Worm (Caenorhabditis elegans) whole organism, L2 larva: ENCODE results near the gene Y43F8B.23.

Source experiments
- C34F6.9 ChIP-seq: fragments of 150-350 bp; optimal IDR thresholded peaks from 2 replicates; lab custom pipeline; 2014; ENCODE audit warnings: missing biosample characterization, missing genetic modification characterization
- R02D3.7 ChIP-seq: fragments of 150-350 bp; optimal IDR thresholded peaks from 2 replicates; lab custom pipeline; 2014; ENCODE audit warnings: missing biosample characterization, missing genetic modification characterization
- aly-2 ChIP-seq: fragments of 150-350 bp; optimal IDR thresholded peaks from 2 replicates; lab custom pipeline; 2014; ENCODE audit warnings: missing biosample characterization, missing genetic modification characterization
- blmp-1 ChIP-seq: sonication (generic microtip); optimal IDR thresholded peaks from 2 replicates; lab custom pipeline; 2017; ENCODE audit warnings: missing genetic modification characterization, mild to moderate bottlenecking, missing compliant biosample characterization, antibody characterized with exemption, moderate library complexity; ENCODE audit not compliant: insufficient read depth
- ceh-16 ChIP-seq: fragments of 150-350 bp; optimal IDR thresholded peaks from 2 replicates; lab custom pipeline; 2014; ENCODE audit warnings: missing biosample characterization, missing genetic modification characterization
- ceh-82 ChIP-seq: fragments of 150-350 bp; optimal IDR thresholded peaks from 2 replicates; lab custom pipeline; 2014; ENCODE audit warnings: missing biosample characterization, missing genetic modification characterization
- crh-2 ChIP-seq: sonication (generic microtip); optimal IDR thresholded peaks from 2 replicates; lab custom pipeline; 2017; ENCODE audit warnings: missing biosample characterization, missing genetic modification characterization
- dmd-4 ChIP-seq: sonication (generic microtip); optimal IDR thresholded peaks from 2 replicates; lab custom pipeline; 2017; ENCODE audit warnings: missing biosample characterization, missing genetic modification characterization
- egl-27 ChIP-seq: sonication (generic microtip); optimal IDR thresholded peaks from 3 replicates; lab custom pipeline; 2017; ENCODE audit warnings: missing biosample characterization, missing genetic modification reagents, missing genetic modification characterization
- elt-1 ChIP-seq: fragments of 150-350 bp; optimal IDR thresholded peaks from 2 replicates; lab custom pipeline; 2014; ENCODE audit warnings: missing biosample characterization, missing genetic modification characterization
- elt-3 ChIP-seq: sonication (generic microtip); optimal IDR thresholded peaks from 2 replicates; lab custom pipeline; 2017; ENCODE audit warnings: missing biosample characterization, missing genetic modification characterization
- gmeb-1 ChIP-seq: fragments of 150-350 bp; optimal IDR thresholded peaks from 2 replicates; lab custom pipeline; 2014; ENCODE audit warnings: missing biosample characterization, missing genetic modification characterization
- lin-11 ChIP-seq: fragments of 150-350 bp; sonication (generic microtip); optimal IDR thresholded peaks from 2 replicates; lab custom pipeline; 2014; ENCODE audit warnings: missing biosample characterization, missing genetic modification characterization, inconsistent platforms, mixed read lengths
- lin-39 ChIP-seq: fragments of 150-350 bp; optimal IDR thresholded peaks from 2 replicates; lab custom pipeline; 2014; ENCODE audit warnings: missing biosample characterization, missing genetic modification reagents, missing genetic modification characterization
- lsy-2 ChIP-seq, 2 experiments: fragments of 150-350 bp in 1 of 2; sonication (generic microtip) in 1 of 2; optimal IDR thresholded peaks; 2 replicates each; lab custom pipeline; 2014 to 2017; ENCODE audit warnings: missing biosample characterization in 2 of 2, missing genetic modification characterization in 2 of 2
- mab-5 ChIP-seq: fragments of 150-350 bp; optimal IDR thresholded peaks from 2 replicates; lab custom pipeline; 2014; ENCODE audit warnings: missing biosample characterization, missing genetic modification characterization
- mbf-1 ChIP-seq: sonication (generic microtip); optimal IDR thresholded peaks from 2 replicates; lab custom pipeline; 2017; ENCODE audit warnings: missing biosample characterization, missing genetic modification characterization
- mdl-1 ChIP-seq, 2 experiments: fragments of 150-350 bp in 1 of 2; sonication (generic microtip) in 1 of 2; optimal IDR thresholded peaks; 2 replicates each; lab custom pipeline; 2017; ENCODE audit warnings: missing biosample characterization in 2 of 2, missing genetic modification characterization in 2 of 2
- nhr-10 ChIP-seq: sonication (generic microtip); optimal IDR thresholded peaks from 2 replicates; lab custom pipeline; 2017; ENCODE audit warnings: missing biosample characterization, missing genetic modification characterization
- nhr-11 ChIP-seq: fragments of 150-350 bp; optimal IDR thresholded peaks from 2 replicates; lab custom pipeline; 2014; ENCODE audit warnings: missing biosample characterization, missing genetic modification characterization
- nhr-21 ChIP-seq: fragments of 150-350 bp; optimal IDR thresholded peaks from 2 replicates; lab custom pipeline; 2014; ENCODE audit warnings: missing biosample characterization, missing genetic modification characterization
- nhr-23 ChIP-seq: fragments of 150-350 bp; optimal IDR thresholded peaks from 2 replicates; lab custom pipeline; 2014; ENCODE audit warnings: missing biosample characterization, missing genetic modification reagents, missing genetic modification characterization
- nhr-237 ChIP-seq: fragments of 150-350 bp; optimal IDR thresholded peaks from 2 replicates; lab custom pipeline; 2014; ENCODE audit warnings: missing biosample characterization, missing genetic modification characterization
- nhr-6 ChIP-seq: fragments of 150-350 bp; optimal IDR thresholded peaks from 2 replicates; lab custom pipeline; 2014; ENCODE audit warnings: missing biosample characterization, missing genetic modification characterization
- nhr-77 ChIP-seq: fragments of 150-350 bp; optimal IDR thresholded peaks from 2 replicates; lab custom pipeline; 2014; ENCODE audit warnings: missing biosample characterization, missing genetic modification characterization
- sem-4 ChIP-seq: fragments of 150-350 bp; optimal IDR thresholded peaks from 2 replicates; lab custom pipeline; 2014; ENCODE audit warnings: missing biosample characterization, missing genetic modification reagents, missing genetic modification characterization
- skn-1 ChIP-seq: sonication (generic microtip); optimal IDR thresholded peaks from 2 replicates; lab custom pipeline; 2017; ENCODE audit warnings: missing biosample characterization, missing genetic modification characterization
- sma-3 ChIP-seq: sonication (generic microtip); optimal IDR thresholded peaks from 2 replicates; lab custom pipeline; 2016; ENCODE audit warnings: missing genetic modification reagents, missing genetic modification characterization, missing compliant biosample characterization
- sma-9 ChIP-seq, 2 experiments: fragments of 150-350 bp in 1 of 2; sonication (generic microtip) in 1 of 2; optimal IDR thresholded peaks; 2 replicates each; lab custom pipeline; 2014 to 2016; ENCODE audit warnings: missing genetic modification characterization in 2 of 2, mild to moderate bottlenecking in 1 of 2, missing biosample characterization in 1 of 2, missing compliant biosample characterization in 1 of 2, missing genetic modification reagents in 1 of 2, moderate library complexity in 1 of 2
- snpc-4 ChIP-seq: fragments of 150-350 bp; optimal IDR thresholded peaks from 2 replicates; lab custom pipeline; 2014; ENCODE audit warnings: missing biosample characterization, missing genetic modification characterization
- unc-39 ChIP-seq: fragments of 150-350 bp; optimal IDR thresholded peaks from 2 replicates; lab custom pipeline; 2014; ENCODE audit warnings: missing biosample characterization, missing genetic modification characterization
- unc-55 ChIP-seq: fragments of 150-350 bp; sonication (generic microtip); optimal IDR thresholded peaks from 3 replicates; lab custom pipeline; 2014; ENCODE audit warnings: missing biosample characterization, missing genetic modification reagents, missing genetic modification characterization
- unc-62 ChIP-seq: fragments of 150-350 bp; optimal IDR thresholded peaks from 2 replicates; lab custom pipeline; 2014; ENCODE audit warnings: missing biosample characterization, missing genetic modification reagents, missing genetic modification characterization
- ztf-1 ChIP-seq: fragments of 200-800 bp; sonication (Bioruptor generic); conservative IDR thresholded peaks from 2 replicates; pipeline ENCODE4 v1.3.6; 2022; ENCODE audit warnings: missing genetic modification characterization, missing compliant biosample characterization
- ztf-11 ChIP-seq: sonication (generic microtip); optimal IDR thresholded peaks from 2 replicates; lab custom pipeline; 2017; ENCODE audit warnings: missing biosample characterization, missing genetic modification characterization
- ztf-4 ChIP-seq: fragments of 150-350 bp; optimal IDR thresholded peaks from 2 replicates; lab custom pipeline; 2014; ENCODE audit warnings: missing biosample characterization, missing genetic modification characterization

Y43F8B.23 gene

ce11 chrV:19473842-19474514, 6.5 kb upstream of the Y43F8B.23 start, which contains the start of gene Y43F8B.10:
Gene Y43F8B.10, plus strand, starts transcription at chrV:19474464.
- TF ChIP-seq lin-39 (no peak), unc-55 (GFP tag; lab: Kevin White, UChicago) (no peak), nhr-6 (tag; lab: Kevin White, UChicago) (no peak), blmp-1 (tag; lab: Kevin White, UChicago) (no peak), ceh-82 (tag; lab: Kevin White, UChicago) (no peak), unc-39 (no peak), nhr-237 (no peak), mdl-1 (tag; optimal IDR thresholded peaks at IDR 0.05; lab: Kevin White, UChicago) (no peak), nhr-10 (tag; lab: Kevin White, UChicago) (no peak), nhr-11 (tag; lab: Kevin White, UChicago) (no peak), lin-11 (tag; lab: Kevin White, UChicago) (no peak), skn-1 (tag; lab: Kevin White, UChicago) (no peak), sma-3 (GFP tag; lab: Kevin White, UChicago) (no peak), mab-5 (no peak)

DNA sequence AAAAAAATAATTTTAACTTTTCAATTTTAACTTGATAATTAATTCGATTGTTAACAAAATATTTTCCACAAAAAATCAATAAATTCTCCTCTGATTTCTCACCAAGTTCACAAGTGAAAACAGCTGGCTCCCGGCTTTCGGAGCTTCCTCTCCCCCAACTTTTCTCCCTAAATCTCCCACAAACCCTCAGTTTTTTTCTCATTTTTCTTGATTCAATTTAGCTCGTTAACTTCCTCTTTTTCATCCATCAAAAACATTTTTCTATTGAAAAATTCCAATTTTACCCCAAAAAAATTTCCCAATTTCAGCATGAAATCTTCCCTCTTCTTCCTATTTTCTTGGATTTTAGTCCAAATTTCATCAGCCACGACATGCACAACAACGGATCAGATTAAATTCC, 2.9 kb upstream of the Y43F8B.23 start, which contains the start of gene Y43F8B.11:
Y43F8B.11 (plus strand) TSS at position 301 of the 400 bp plus-strand sequence.
- TF ChIP-seq sma-3 (GFP tag; lab: Kevin White, UChicago), result no peak
- TF ChIP-seq ztf-11 (tag; lab: Kevin White, UChicago), result no peak
- TF ChIP-seq lsy-2 (tag; optimal IDR thresholded peaks at IDR 0.05; lab: Kevin White, UChicago), result no peak
- no peak for TF ChIP-seq nhr-11 (tag; lab: Kevin White, UChicago)
- no peak for TF ChIP-seq nhr-6 (tag; lab: Kevin White, UChicago)
- no peak for TF ChIP-seq dmd-4 (tag; lab: Kevin White, UChicago)
- TF ChIP-seq mdl-1 (tag; optimal IDR thresholded peaks at IDR 0.05; lab: Kevin White, UChicago), result no peak
- TF ChIP-seq mab-5, result no peak
- TF ChIP-seq nhr-77 (tag; lab: Kevin White, UChicago), result no peak
- TF ChIP-seq ztf-4 (tag; lab: Kevin White, UChicago), result no peak
- TF ChIP-seq elt-1, result no peak
- TF ChIP-seq crh-2 (tag; lab: Kevin White, UChicago), result no peak
- no peak for TF ChIP-seq sma-9 (GFP tag; optimal IDR thresholded peaks at IDR 0.05; lab: Kevin White, UChicago)
- no peak for TF ChIP-seq sma-9 (tag; optimal IDR thresholded peaks at IDR 0.05; lab: Kevin White, UChicago)
- no peak for TF ChIP-seq aly-2 (tag; lab: Kevin White, UChicago)
- no peak for TF ChIP-seq C34F6.9 (tag; lab: Kevin White, UChicago)
- no peak for TF ChIP-seq mbf-1 (tag; lab: Kevin White, UChicago)
- no peak for TF ChIP-seq blmp-1 (tag; lab: Kevin White, UChicago)

- TF ChIP-seq unc-55 (GFP tag; lab: Kevin White, UChicago) (no peak), blmp-1 (tag; lab: Kevin White, UChicago) (no peak), egl-27 (tag; lab: Kevin White, UChicago) (no peak), nhr-23 (no peak), unc-39 (no peak), nhr-237 (no peak), gmeb-1 (tag; lab: Kevin White, UChicago) (no peak), nhr-11 (tag; lab: Kevin White, UChicago) (no peak), nhr-21 (tag; lab: Kevin White, UChicago) (no peak), nhr-6 (tag; lab: Kevin White, UChicago) (no peak), ztf-1 (GFP tag; lab: Robert Waterston, UW) (no peak), snpc-4 (no peak), nhr-10 (tag; lab: Kevin White, UChicago) (no peak), nhr-77 (tag; lab: Kevin White, UChicago) (no peak)
These were observed 635 bp upstream of the Y43F8B.23 start, which contains the start of gene Y43F8B.12 for ce11 chrV:19468083-19468482. Gene Y43F8B.12, plus strand, starts transcription at chrV:19468383.

- TF ChIP-seq nhr-11 (tag; lab: Kevin White, UChicago), result no peak
- no peak for TF ChIP-seq R02D3.7 (tag; lab: Kevin White, UChicago)
- TF ChIP-seq ceh-16 (tag; lab: Kevin White, UChicago), result no peak
- no peak for TF ChIP-seq dmd-4 (tag; lab: Kevin White, UChicago)
- no peak for TF ChIP-seq gmeb-1 (tag; lab: Kevin White, UChicago)
- TF ChIP-seq nhr-77 (tag; lab: Kevin White, UChicago), result no peak
- no peak for TF ChIP-seq nhr-23
- no peak for TF ChIP-seq mab-5
- no peak for TF ChIP-seq unc-55 (GFP tag; lab: Kevin White, UChicago)
- no peak for TF ChIP-seq unc-62 (GFP tag; lab: Kevin White, UChicago)
- TF ChIP-seq elt-3, result no peak
- no peak for TF ChIP-seq lsy-2 (tag; optimal IDR thresholded peaks at IDR 0.05; lab: Kevin White, UChicago)
- no peak for TF ChIP-seq sem-4
- no peak for TF ChIP-seq nhr-6 (tag; lab: Kevin White, UChicago)
- TF ChIP-seq ztf-4 (tag; lab: Kevin White, UChicago), result no peak
- no peak for TF ChIP-seq sma-3 (GFP tag; lab: Kevin White, UChicago)
These were observed 4.8 kb downstream of the Y43F8B.23 start, which contains the start of gene Y43F8B.25 for ce11 chrV:19462612-19463011. Gene Y43F8B.25, plus strand, starts transcription at chrV:19462912.
